Worm (Caenorhabditis elegans): Measurements from ENCODE around the gene mix-1.

DNA sequence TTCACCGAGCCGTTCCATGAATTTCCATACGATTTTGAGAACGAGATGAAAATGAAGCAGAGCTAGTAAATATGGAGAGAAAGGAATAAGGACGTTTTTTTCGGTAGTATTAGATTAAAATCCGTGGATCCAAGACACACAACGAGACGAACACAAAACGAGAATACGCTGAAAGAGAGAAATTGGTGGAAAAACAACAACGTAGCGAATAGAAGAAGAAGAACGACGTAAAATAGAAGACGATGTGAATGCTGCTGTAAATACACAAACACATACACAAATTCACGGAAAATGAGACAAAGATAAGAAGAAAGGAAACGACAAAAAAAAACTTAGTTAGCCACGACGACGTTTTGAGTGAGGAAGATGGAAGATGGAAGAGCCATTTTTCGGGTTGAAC, 10.7 kb downstream of the mix-1 start:
- TF ChIP-seq snpc-4 (GFP tag; optimal IDR thresholded peaks at IDR 0.05) (no peak), snpc-4 (tag; optimal IDR thresholded peaks at IDR 0.05) (no peak), ama-1 (optimal IDR thresholded peaks at IDR 0.05) (no peak), ama-1 (GFP tag; optimal IDR thresholded peaks at IDR 0.05) (no peak), dpff-1 (tag; optimal IDR thresholded peaks at IDR 0.05) (no peak), snpc-1.1 (tag; optimal IDR thresholded peaks at IDR 0.05; ENCODE audit: insufficient read depth) (no peak), ztf-18 (tag; optimal IDR thresholded peaks at IDR 0.05) (no peak), nhr-90 (tag; optimal IDR thresholded peaks at IDR 0.05) (no peak), sptf-2 (GFP tag; optimal IDR thresholded peaks at IDR 0.05) (no peak), F39B2.1 (GFP tag; IDR thresholded peaks at IDR 0.05) (no peak), lin-35 (GFP tag; optimal IDR thresholded peaks at IDR 0.05) (no peak)

Data from whole organism, young adult.